Worm (Caenorhabditis elegans) whole organism, late embryonic: ENCODE measurements around the gene cal-4.

Source experiments
- lin-11 ChIP-seq: fragments of 200-800 bp; sonication (Bioruptor generic); optimal IDR thresholded peaks from 2 replicates; lab custom pipeline; 2018; ENCODE audit warnings: mild to moderate bottlenecking, missing genetic modification characterization, missing compliant biosample characterization
- nhr-232 ChIP-seq: sonication (generic microtip); optimal IDR thresholded peaks from 2 replicates; lab custom pipeline; 2016; ENCODE audit warnings: missing genetic modification characterization, missing compliant biosample characterization

DNA sequence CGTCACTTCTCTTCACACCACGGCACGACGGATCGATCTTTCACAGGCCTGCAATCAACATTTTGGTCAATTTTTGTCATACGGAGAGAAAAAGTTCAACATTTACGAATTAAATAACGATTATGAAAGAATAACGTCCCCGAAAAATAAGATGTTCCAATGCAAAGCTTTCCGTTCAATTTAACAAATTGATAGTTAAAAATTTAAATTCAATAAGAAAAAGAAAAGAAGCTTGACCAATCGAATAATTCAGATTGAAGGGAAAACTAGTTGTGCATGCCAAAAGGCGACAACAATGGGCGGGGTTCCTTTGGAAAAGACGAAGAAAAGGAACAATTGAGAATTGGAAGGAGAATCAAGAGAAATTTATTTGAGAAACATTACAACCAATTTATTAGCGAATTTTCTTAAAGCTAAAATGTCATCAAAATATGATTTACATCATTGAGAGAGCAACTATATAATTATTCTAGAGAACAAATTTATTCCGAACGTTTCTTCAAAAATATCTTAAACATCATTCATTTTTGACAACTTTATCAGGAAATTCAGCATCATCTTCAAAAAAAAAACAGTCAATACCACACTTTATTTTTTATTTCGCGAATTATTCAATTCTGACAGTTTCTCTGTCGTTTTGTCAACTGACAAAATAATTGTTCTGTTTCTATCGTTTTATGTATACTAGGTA, 19.5 kb upstream of the cal-4 start, which contains the start of gene tax-6:
- no peak for TF ChIP-seq lin-11 (tag; lab: Kevin White, UChicago)
- TF ChIP-seq nhr-232 (tag; lab: Kevin White, UChicago), result no peak
